Worm (Caenorhabditis elegans): ENCODE measurements around the gene K08D8.11.

- no peak for TF ChIP-seq nhr-12 (tag; optimal IDR thresholded peaks at IDR 0.05)
- no peak for TF ChIP-seq unc-62 (GFP tag; optimal IDR thresholded peaks at IDR 0.05)
- TF ChIP-seq elt-3 (tag; optimal IDR thresholded peaks at IDR 0.05): no peak
- TF ChIP-seq nhr-28 (tag; optimal IDR thresholded peaks at IDR 0.05): no peak
- TF ChIP-seq lsy-2 (tag; optimal IDR thresholded peaks at IDR 0.05): no peak
- no peak for TF ChIP-seq nhr-2 (tag; optimal IDR thresholded peaks at IDR 0.05)
- no peak for TF ChIP-seq lin-13 (tag; optimal IDR thresholded peaks at IDR 0.05)
- no peak for TF ChIP-seq ces-1 (GFP tag; optimal IDR thresholded peaks at IDR 0.05)
- no peak for TF ChIP-seq snpc-4 (tag; optimal IDR thresholded peaks at IDR 0.05)
- no peak for TF ChIP-seq mep-1 (tag; optimal IDR thresholded peaks at IDR 0.05)
Observed at ce11 chrIV:12865884-12866283, 29.2 kb upstream of the K08D8.11 start, which contains the start of gene clec-186.
